Worm (Caenorhabditis elegans) whole organism, early embryonic: Measurements from ENCODE around the gene pqn-73.
A peak's percentile ranks its signal among the peaks of the same experiment; 100 is the strongest.

ENCODE experiments used
- B0310.2 ChIP-seq: sonication (generic microtip); optimal IDR thresholded peaks from 2 replicates; lab custom pipeline; 2016; ENCODE audit warnings: mild to moderate bottlenecking, missing genetic modification characterization, missing compliant biosample characterization
- F13C5.2 ChIP-seq: sonication (generic microtip); optimal IDR thresholded peaks from 2 replicates; lab custom pipeline; 2017; ENCODE audit warnings: mild to moderate bottlenecking, missing genetic modification characterization, inconsistent platforms, missing compliant biosample characterization
- aly-1 ChIP-seq: sonication (generic microtip); optimal IDR thresholded peaks from 2 replicates; lab custom pipeline; 2016; ENCODE audit warnings: missing genetic modification characterization, missing compliant biosample characterization
- ama-1 ChIP-seq: fragments of 150-350 bp; optimal IDR thresholded peaks from 2 replicates; lab custom pipeline; 2014
- ceh-13 ChIP-seq: fragments of 200-800 bp; sonication (Bioruptor generic); optimal IDR thresholded peaks from 2 replicates; lab custom pipeline; 2018; ENCODE audit warnings: mild to moderate bottlenecking, missing genetic modification characterization, missing compliant biosample characterization
- ceh-36 ChIP-seq: sonication (generic microtip); optimal IDR thresholded peaks from 2 replicates; lab custom pipeline; 2016; ENCODE audit warnings: missing genetic modification characterization, inconsistent platforms, missing compliant biosample characterization
- ets-7 ChIP-seq: sonication (generic microtip); optimal IDR thresholded peaks from 2 replicates; lab custom pipeline; 2016; ENCODE audit warnings: missing genotype, missing genetic modification characterization, missing compliant biosample characterization
- flt-1 ChIP-seq: fragments of 200-800 bp; sonication (Bioruptor generic); IDR thresholded peaks from 2 replicates; pipeline ENCODE4 v1.3.6; 2022; ENCODE audit warnings: missing genetic modification characterization, missing compliant biosample characterization
- hmbx-1 ChIP-seq: sonication (generic microtip); optimal IDR thresholded peaks from 2 replicates; lab custom pipeline; 2016; ENCODE audit warnings: mild to moderate bottlenecking, missing genetic modification characterization, missing compliant biosample characterization
- hmg-4 ChIP-seq: fragments of 200-800 bp; sonication (Bioruptor generic); optimal IDR thresholded peaks from 2 replicates; lab custom pipeline; 2018; ENCODE audit warnings: mild to moderate bottlenecking, missing genetic modification characterization, missing compliant biosample characterization
- hnd-1 ChIP-seq: sonication (generic microtip); optimal IDR thresholded peaks from 2 replicates; lab custom pipeline; 2016; ENCODE audit warnings: missing genetic modification characterization, missing compliant biosample characterization
- pes-1 ChIP-seq: fragments of 200-800 bp; sonication (Bioruptor generic); IDR thresholded peaks from 2 replicates; pipeline ENCODE4 v1.3.6; 2022; ENCODE audit warnings: missing genetic modification reagents, missing genetic modification characterization, missing compliant biosample characterization
- scrt-1 ChIP-seq: fragments of 200-800 bp; sonication (Bioruptor generic); IDR thresholded peaks from 2 replicates; pipeline ENCODE4 v1.3.6; 2022; ENCODE audit warnings: missing genetic modification characterization, missing compliant biosample characterization
- sea-1 ChIP-seq: fragments of 200-800 bp; sonication (Bioruptor generic); conservative IDR thresholded peaks from 2 replicates; pipeline ENCODE4 v1.3.6; 2022; ENCODE audit warnings: missing genetic modification characterization, missing compliant biosample characterization
- tbx-11 ChIP-seq: fragments of 200-800 bp; sonication (Bioruptor generic); IDR thresholded peaks from 2 replicates; pipeline ENCODE4 v1.3.6; 2022; ENCODE audit warnings: missing genetic modification characterization, missing compliant biosample characterization
- tbx-37 ChIP-seq: fragments of 200-800 bp; sonication (Bioruptor generic); conservative IDR thresholded peaks from 2 replicates; pipeline ENCODE4 v1.3.6; 2022; ENCODE audit warnings: missing genetic modification reagents, missing genetic modification characterization, missing compliant biosample characterization
- tra-4 ChIP-seq: sonication (generic microtip); optimal IDR thresholded peaks from 2 replicates; lab custom pipeline; 2017; ENCODE audit warnings: missing genetic modification characterization, missing compliant biosample characterization

pqn-73 gene

ce11 chrII:8529176-8529698 is 11.3 kb upstream of the pqn-73 start:
- TF ChIP-seq hmg-4 (GFP tag; lab: Kevin White, UChicago) (no peak), F13C5.2 (tag; lab: Kevin White, UChicago) (no peak), tbx-11 (GFP tag; lab: Robert Waterston, UW) (no peak), sea-1 (GFP tag; lab: Robert Waterston, UW) (no peak), pes-1 (GFP tag; lab: Robert Waterston, UW) (no peak), hmbx-1 (no peak), aly-1 (tag; lab: Kevin White, UChicago) (no peak), hnd-1 (tag; lab: Kevin White, UChicago) (no peak), flt-1 (GFP tag; lab: Robert Waterston, UW) (no peak)

ce11 chrII:8531181-8531759 is 9.2 kb upstream of the pqn-73 start, which contains the start of gene gldi-7:
Gene gldi-7 (minus strand): TSS chrII:8531222.
- TF ChIP-seq flt-1 (GFP tag; lab: Robert Waterston, UW) (no peak), ceh-36 (tag; lab: Kevin White, UChicago) (no peak), sea-1 (GFP tag; lab: Robert Waterston, UW) (no peak), tbx-37 (GFP tag; lab: Robert Waterston, UW) (no peak), hmg-4 (GFP tag; lab: Kevin White, UChicago) (no peak), pes-1 (GFP tag; lab: Robert Waterston, UW) (no peak), ceh-13 (no peak), tra-4 (tag; lab: Kevin White, UChicago) (no peak), F13C5.2 (tag; lab: Kevin White, UChicago) (no peak), tbx-11 (GFP tag; lab: Robert Waterston, UW) (no peak), ets-7 (tag; lab: Kevin White, UChicago) (no peak), hmbx-1 (no peak), ama-1 (lab: Kevin White, UChicago) (no peak), hnd-1 (tag; lab: Kevin White, UChicago) (no peak)

- no peak for TF ChIP-seq tbx-11 (GFP tag; lab: Robert Waterston, UW)
- TF ChIP-seq F13C5.2 (tag; lab: Kevin White, UChicago) = no peak
- TF ChIP-seq scrt-1 (GFP tag; lab: Robert Waterston, UW) = no peak
- no peak for TF ChIP-seq hnd-1 (tag; lab: Kevin White, UChicago)
- TF ChIP-seq B0310.2 = no peak
- TF ChIP-seq sea-1 (GFP tag; lab: Robert Waterston, UW) = no peak
- TF ChIP-seq pes-1 (GFP tag; lab: Robert Waterston, UW) = no peak
- no peak for TF ChIP-seq ceh-13
- no peak for TF ChIP-seq aly-1 (tag; lab: Kevin White, UChicago)
- no peak for TF ChIP-seq ceh-36 (tag; lab: Kevin White, UChicago)
- no peak for TF ChIP-seq ets-7 (tag; lab: Kevin White, UChicago)
- TF ChIP-seq tbx-37 (GFP tag; lab: Robert Waterston, UW) = no peak
- TF ChIP-seq hmbx-1 = no peak
These were observed 8.5 kb upstream of the pqn-73 start for ce11 chrII:8532015-8532414.

- no peak for TF ChIP-seq hmg-4 (GFP tag; lab: Kevin White, UChicago)
These were observed 4.5 kb upstream of the pqn-73 start, which contains the start of gene W01C9.2 for ce11 chrII:8536060-8536459. Gene W01C9.2 (plus strand): TSS chrII:8536360.

- TF ChIP-seq hmg-4 (GFP tag; lab: Kevin White, UChicago) = no peak
- TF ChIP-seq ets-7 (tag; lab: Kevin White, UChicago) = no peak
- no peak for TF ChIP-seq tra-4 (tag; lab: Kevin White, UChicago)
These were observed 4.8 kb downstream of the pqn-73 start, which contains the start of gene decr-1.2 for ce11 chrII:8545315-8545714. Gene decr-1.2 (plus strand): TSS chrII:8545615.

- TF ChIP-seq tbx-37 (GFP tag; lab: Robert Waterston, UW) (peak; percentile 82), ceh-13 (peak; percentile 76), pes-1 (GFP tag; lab: Robert Waterston, UW) (peak; percentile 90), ceh-36 (tag; lab: Kevin White, UChicago) (peak; percentile 90), F13C5.2 (tag; lab: Kevin White, UChicago) (peak; percentile 86), tra-4 (tag; lab: Kevin White, UChicago) (peak; percentile 70), aly-1 (tag; lab: Kevin White, UChicago) (peak; percentile 84), scrt-1 (GFP tag; lab: Robert Waterston, UW) (peak; percentile 92), hmbx-1 (peak; percentile 77), hmg-4 (GFP tag; lab: Kevin White, UChicago) (peak; percentile 93), ama-1 (lab: Kevin White, UChicago) (no peak), tbx-11 (GFP tag; lab: Robert Waterston, UW) (peak; percentile 91), sea-1 (GFP tag; lab: Robert Waterston, UW) (peak; percentile 85), flt-1 (GFP tag; lab: Robert Waterston, UW) (peak; percentile 92), hnd-1 (tag; lab: Kevin White, UChicago) (peak; percentile 74), ets-7 (tag; lab: Kevin White, UChicago) (peak; percentile 74), B0310.2 (peak; percentile 81)
These were observed 6.5 kb downstream of the pqn-73 start for ce11 chrII:8546975-8547374.

- TF ChIP-seq scrt-1 (GFP tag; lab: Robert Waterston, UW) (no peak), flt-1 (GFP tag; lab: Robert Waterston, UW) (no peak), hmbx-1 (no peak), aly-1 (tag; lab: Kevin White, UChicago) (no peak), ets-7 (tag; lab: Kevin White, UChicago) (no peak), hnd-1 (tag; lab: Kevin White, UChicago) (no peak), F13C5.2 (tag; lab: Kevin White, UChicago) (no peak), sea-1 (GFP tag; lab: Robert Waterston, UW) (no peak), pes-1 (GFP tag; lab: Robert Waterston, UW) (no peak), hmg-4 (GFP tag; lab: Kevin White, UChicago) (no peak), tra-4 (tag; lab: Kevin White, UChicago) (no peak), ceh-13 (no peak)
These were observed 10.6 kb downstream of the pqn-73 start for ce11 chrII:8551100-8551499.
